Fruit fly (Drosophila melanogaster): ENCODE results near the gene CG33985.

The CG33985 gene

DNA sequence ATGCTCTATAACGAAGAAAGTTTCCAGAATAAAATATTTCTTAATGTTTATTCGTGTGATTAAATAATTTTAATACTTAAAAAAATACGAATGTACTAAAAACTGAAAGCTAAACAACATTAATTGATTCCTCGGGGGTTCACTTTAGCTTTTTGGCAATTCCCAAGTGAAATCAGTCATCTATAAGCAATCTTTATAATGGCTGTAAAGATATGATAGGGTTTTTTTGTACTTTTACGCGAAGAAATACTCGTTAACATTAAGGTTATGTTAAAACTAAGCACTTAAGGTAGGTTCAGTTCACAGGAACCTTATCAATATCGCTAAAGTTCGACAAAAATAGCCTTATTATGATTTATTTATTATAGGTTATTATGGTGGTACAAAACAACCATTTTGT lies 6.7 kb downstream of the CG33985 start:
- TF ChIP-seq Rel (GFP tag; optimal IDR thresholded peaks at IDR 0.05): no peak
- TF ChIP-seq Rel (tag; optimal IDR thresholded peaks at IDR 0.05): peak; percentile 98
- no peak for TF ChIP-seq Vsx2 (GFP tag; optimal IDR thresholded peaks at IDR 0.05; ENCODE audit: partially characterized antibody)

- TF ChIP-seq fru (GFP tag; optimal IDR thresholded peaks at IDR 0.05): no peak
- TF ChIP-seq Dif (GFP tag; optimal IDR thresholded peaks at IDR 0.05; ENCODE audit: partially characterized antibody): no peak
- TF ChIP-seq psq (GFP tag; optimal IDR thresholded peaks at IDR 0.05): no peak
- no peak for TF ChIP-seq Rel (GFP tag; optimal IDR thresholded peaks at IDR 0.05)
- no peak for TF ChIP-seq Rel (tag; optimal IDR thresholded peaks at IDR 0.05)
- no peak for TF ChIP-seq HLH106 (tag; optimal IDR thresholded peaks at IDR 0.05)
- TF ChIP-seq Dfd (GFP tag; optimal IDR thresholded peaks at IDR 0.05): no peak
- no peak for TF ChIP-seq usp (GFP tag; optimal IDR thresholded peaks at IDR 0.05)
- no peak for TF ChIP-seq sv (GFP tag; optimal IDR thresholded peaks at IDR 0.05)
- no peak for TF ChIP-seq N (GFP tag; optimal IDR thresholded peaks at IDR 0.05)
- TF ChIP-seq Vsx2 (GFP tag; optimal IDR thresholded peaks at IDR 0.05; ENCODE audit: partially characterized antibody): no peak
- TF ChIP-seq GATAd (GFP tag; optimal IDR thresholded peaks at IDR 0.05): no peak
- TF ChIP-seq rgr (GFP tag; optimal IDR thresholded peaks at IDR 0.05): no peak
- TF ChIP-seq br (GFP tag; optimal IDR thresholded peaks at IDR 0.05): no peak
- TF ChIP-seq Mio (GFP tag; optimal IDR thresholded peaks at IDR 0.05): no peak
Observed at dm6 chr3L:15519492-15519891, 7.1 kb downstream of the CG33985 start, which contains the start of gene mex1. mex1 (minus strand) TSS chr3L:15519592.

DNA sequence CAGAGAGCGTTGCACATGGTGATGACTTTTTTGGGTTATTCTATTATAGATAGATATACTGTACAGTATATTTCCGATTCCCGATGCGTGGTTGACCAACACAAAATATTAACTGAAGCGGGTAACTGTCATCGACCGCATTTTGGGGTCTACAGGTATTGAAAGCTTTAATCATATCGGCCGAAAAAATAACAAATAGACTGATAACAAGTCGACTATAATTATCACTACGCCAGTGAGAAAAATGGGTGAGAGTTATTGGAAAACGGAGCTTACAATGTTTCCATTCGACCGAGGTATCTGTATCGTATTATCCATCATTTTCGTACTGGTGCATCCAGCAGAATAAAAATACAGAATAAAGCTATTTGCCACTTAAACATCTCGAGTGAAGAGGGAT lies 8.3 kb downstream of the CG33985 start:
- no peak for TF ChIP-seq Hr83 (GFP tag; optimal IDR thresholded peaks at IDR 0.05; ENCODE audit: poor library complexity, severe bottlenecking)
- TF ChIP-seq Rel (GFP tag; optimal IDR thresholded peaks at IDR 0.05): no peak
- TF ChIP-seq Rel (tag; optimal IDR thresholded peaks at IDR 0.05): peak; percentile 45

- no peak for TF ChIP-seq Abd-B (GFP tag; optimal IDR thresholded peaks at IDR 0.05)
- TF ChIP-seq Vsx2 (GFP tag; optimal IDR thresholded peaks at IDR 0.05; ENCODE audit: partially characterized antibody): no peak
- no peak for TF ChIP-seq woc (GFP tag; optimal IDR thresholded peaks at IDR 0.05)
- no peak for TF ChIP-seq Rel (GFP tag; optimal IDR thresholded peaks at IDR 0.05)
- TF ChIP-seq Rel (tag; optimal IDR thresholded peaks at IDR 0.05): peak; percentile 28
Observed at dm6 chr3L:15517508-15517907, 9.1 kb downstream of the CG33985 start.

DNA sequence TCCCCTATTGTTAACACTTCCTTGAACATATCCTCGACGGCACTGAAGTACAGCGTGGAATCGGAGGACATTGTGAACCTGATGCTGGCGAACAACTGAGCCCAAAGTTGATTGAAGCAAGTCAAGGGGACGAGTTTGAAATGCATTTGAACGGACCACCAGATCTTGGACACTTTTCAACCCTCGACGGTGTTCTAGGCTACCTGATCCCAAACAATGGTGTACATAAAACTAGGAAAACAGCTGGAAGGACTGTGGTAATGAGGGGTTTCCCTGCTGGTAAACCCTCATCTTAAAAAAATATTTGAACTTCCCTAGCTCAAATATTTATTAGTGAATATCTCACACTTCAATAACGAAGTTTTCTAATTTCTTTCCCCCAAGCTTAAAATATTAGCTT lies 9.7 kb downstream of the CG33985 start, which contains the start of gene CG13454:
Gene CG13454 (minus strand): TSS at position 101 of the 400 bp plus-strand sequence.
- TF ChIP-seq h (GFP tag; optimal IDR thresholded peaks at IDR 0.05) (no peak), OdsH (GFP tag; optimal IDR thresholded peaks at IDR 0.05) (no peak), N (GFP tag; optimal IDR thresholded peaks at IDR 0.05) (no peak), Hr83 (GFP tag; optimal IDR thresholded peaks at IDR 0.05; ENCODE audit: poor library complexity, severe bottlenecking) (no peak), sv (GFP tag; optimal IDR thresholded peaks at IDR 0.05) (no peak), foxo (GFP tag; optimal IDR thresholded peaks at IDR 0.05) (no peak)

dm6 chr3L:15516440-15516839 lies 10.2 kb downstream of the CG33985 start:
- peak; percentile 88 for TF ChIP-seq N (GFP tag; optimal IDR thresholded peaks at IDR 0.05)
- TF ChIP-seq h (GFP tag; optimal IDR thresholded peaks at IDR 0.05): no peak
- no peak for TF ChIP-seq sage (GFP tag; optimal IDR thresholded peaks at IDR 0.05)
- peak; percentile 75 for TF ChIP-seq Myc (optimal IDR thresholded peaks at IDR 0.05)
- TF ChIP-seq Hnf4 (GFP tag; optimal IDR thresholded peaks at IDR 0.05): no peak
- no peak for TF ChIP-seq Abd-B (GFP tag; optimal IDR thresholded peaks at IDR 0.05)

DNA sequence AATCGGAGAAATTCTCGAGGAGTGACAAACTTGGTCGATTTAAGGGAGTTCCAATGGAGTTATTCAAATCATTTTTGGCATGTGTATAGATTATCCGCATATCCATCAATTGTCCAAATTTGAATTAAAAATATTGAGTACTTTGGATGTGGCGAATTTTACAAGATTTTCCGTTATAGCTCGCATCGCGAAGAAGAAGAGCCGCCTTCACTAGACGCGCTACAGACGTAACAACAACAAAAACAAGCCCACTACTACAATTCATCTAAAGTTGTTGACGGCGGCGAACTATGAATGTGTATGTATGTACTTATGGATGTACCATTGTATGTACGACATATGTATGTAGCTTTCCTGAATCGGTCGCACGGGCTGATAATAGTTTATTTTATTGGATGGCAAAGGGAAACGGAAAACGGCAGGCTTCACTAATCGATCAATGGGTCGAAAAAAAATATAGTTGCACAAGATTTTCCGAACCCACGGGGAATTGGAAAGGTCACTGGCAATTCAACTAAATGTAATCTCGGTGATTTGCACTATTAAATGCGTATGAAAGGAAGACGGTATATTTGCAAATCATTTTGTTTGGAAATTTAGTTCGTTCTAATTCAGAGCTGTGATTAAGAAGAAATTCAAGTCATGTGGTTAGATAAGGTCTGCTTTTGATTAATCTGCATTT lies 11.7 kb downstream of the CG33985 start:
- TF ChIP-seq HLH106 (tag; optimal IDR thresholded peaks at IDR 0.05) (no peak), usp (GFP tag; optimal IDR thresholded peaks at IDR 0.05) (no peak), h (GFP tag; optimal IDR thresholded peaks at IDR 0.05) (no peak), rgr (GFP tag; optimal IDR thresholded peaks at IDR 0.05) (no peak), Jra (GFP tag; optimal IDR thresholded peaks at IDR 0.05) (no peak), OdsH (GFP tag; optimal IDR thresholded peaks at IDR 0.05) (no peak), Rel (GFP tag; optimal IDR thresholded peaks at IDR 0.05) (no peak), Rel (tag; optimal IDR thresholded peaks at IDR 0.05) (no peak)
